Worm (Caenorhabditis elegans) whole organism, young adult: ENCODE measurements around the gene gro-1.
A peak's percentile ranks its signal among the peaks of the same experiment; 100 is the strongest.

Experiments used
- B0035.1 ChIP-seq: sonication (generic microtip); optimal IDR thresholded peaks from 2 replicates; lab custom pipeline; 2016; ENCODE audit warnings: missing genetic modification characterization, mild to moderate bottlenecking, missing compliant biosample characterization, missing genotype, missing genetic modification reagents
- B0336.3 ChIP-seq: fragments of 200-800 bp; sonication (Bioruptor generic); IDR thresholded peaks from 2 replicates; pipeline ENCODE4 v1.3.6; 2022; ENCODE audit warnings: missing genetic modification characterization, missing compliant biosample characterization
- C06A6.2 ChIP-seq: fragments of 200-800 bp; sonication (Bioruptor generic); conservative IDR thresholded peaks from 2 replicates; pipeline ENCODE4 v1.3.6; 2022; ENCODE audit warnings: missing genetic modification characterization, missing compliant biosample characterization
- C17E4.6 ChIP-seq: fragments of 200-800 bp; sonication (Bioruptor generic); IDR thresholded peaks from 2 replicates; pipeline ENCODE4 v1.3.6; 2022; ENCODE audit warnings: missing genetic modification reagents, missing genetic modification characterization, missing compliant biosample characterization
- F23B12.7 ChIP-seq: sonication (generic microtip); optimal IDR thresholded peaks from 2 replicates; lab custom pipeline; 2017; ENCODE audit warnings: missing genetic modification characterization, mild to moderate bottlenecking, missing compliant biosample characterization, antibody characterized with exemption, moderate library complexity; ENCODE audit not compliant: insufficient read depth
- F33H1.4 ChIP-seq: fragments of 200-800 bp; sonication (Bioruptor generic); IDR thresholded peaks from 2 replicates; pipeline ENCODE4 v1.3.6; 2022; ENCODE audit warnings: missing genetic modification reagents, missing genetic modification characterization, missing compliant biosample characterization
- F37B4.10 ChIP-seq: fragments of 200-800 bp; sonication (Bioruptor generic); IDR thresholded peaks from 2 replicates; pipeline ENCODE4 v1.3.6; 2022; ENCODE audit warnings: missing genetic modification characterization, missing compliant biosample characterization
- F39B2.1 ChIP-seq: fragments of 200-800 bp; sonication (Bioruptor generic); IDR thresholded peaks from 2 replicates; pipeline ENCODE4 v1.3.6; 2022; ENCODE audit warnings: missing genetic modification reagents, missing genetic modification characterization, missing compliant biosample characterization
- F55B11.4 ChIP-seq: sonication (generic microtip); optimal IDR thresholded peaks from 2 replicates; lab custom pipeline; 2016; ENCODE audit warnings: missing compliant biosample characterization, missing genetic modification characterization, borderline replicate concordance; ENCODE audit not compliant: insufficient read depth
- T26A5.8 ChIP-seq: sonication (generic microtip); optimal IDR thresholded peaks from 2 replicates; lab custom pipeline; 2016; ENCODE audit warnings: missing genetic modification characterization, missing compliant biosample characterization
- Y53G8AR.9 ChIP-seq: fragments of 200-800 bp; sonication (Bioruptor generic); conservative IDR thresholded peaks from 2 replicates; pipeline ENCODE4 v1.3.6; 2022; ENCODE audit warnings: missing genetic modification reagents, missing genetic modification characterization, missing compliant biosample characterization
- Y56A3A.18 ChIP-seq: fragments of 200-800 bp; sonication (Bioruptor generic); IDR thresholded peaks from 2 replicates; pipeline ENCODE4 v1.3.6; 2022; ENCODE audit warnings: missing genetic modification reagents, missing genetic modification characterization, missing compliant biosample characterization
- Y79H2A.3 ChIP-seq: fragments of 200-800 bp; sonication (Bioruptor generic); conservative IDR thresholded peaks from 2 replicates; pipeline ENCODE4 v1.3.6; 2022; ENCODE audit warnings: missing genetic modification reagents, missing genetic modification characterization, missing compliant biosample characterization
- Y95B8A.8 ChIP-seq: fragments of 200-800 bp; sonication (Bioruptor generic); IDR thresholded peaks from 2 replicates; pipeline ENCODE4 v1.3.6; 2022; ENCODE audit warnings: missing genetic modification reagents, missing genetic modification characterization, missing compliant biosample characterization
- ama-1 ChIP-seq, 3 experiments: fragments of 150-350 bp in 1 of 3; sonication (generic microtip) in 2 of 3; optimal IDR thresholded peaks; 2 replicates each; lab custom pipeline; 2014 to 2018; ENCODE audit warnings: missing biosample characterization in 2 of 3, missing genetic modification characterization in 2 of 3, missing genetic modification reagents in 2 of 3
- athp-1 ChIP-seq: sonication (generic microtip); optimal IDR thresholded peaks from 2 replicates; lab custom pipeline; 2017; ENCODE audit warnings: mild to moderate bottlenecking, missing genetic modification characterization, missing compliant biosample characterization
- attf-3 ChIP-seq: fragments of 200-800 bp; sonication (Bioruptor generic); conservative IDR thresholded peaks from 2 replicates; pipeline ENCODE4 v1.3.6; 2022; ENCODE audit warnings: missing genetic modification reagents, missing genetic modification characterization, missing compliant biosample characterization
- attf-6 ChIP-seq: fragments of 200-800 bp; sonication (Bioruptor generic); IDR thresholded peaks from 2 replicates; pipeline ENCODE4 v1.3.6; 2022; ENCODE audit warnings: missing genetic modification reagents, missing genetic modification characterization, missing compliant biosample characterization
- ceh-100 ChIP-seq: fragments of 200-800 bp; sonication (Bioruptor generic); IDR thresholded peaks from 2 replicates; pipeline ENCODE4 v1.3.6; 2022; ENCODE audit warnings: missing genetic modification reagents, missing genetic modification characterization, missing compliant biosample characterization
- ceh-27 ChIP-seq: fragments of 200-800 bp; sonication (Bioruptor generic); optimal IDR thresholded peaks from 2 replicates; lab custom pipeline; 2018; ENCODE audit warnings: mild to moderate bottlenecking, missing genetic modification characterization, moderate library complexity, missing compliant biosample characterization
- ceh-58 ChIP-seq: fragments of 200-800 bp; sonication (Bioruptor generic); IDR thresholded peaks from 2 replicates; pipeline ENCODE4 v1.3.6; 2022; ENCODE audit warnings: missing genetic modification characterization, missing compliant biosample characterization
- ceh-79 ChIP-seq: sonication (generic microtip); optimal IDR thresholded peaks from 2 replicates; lab custom pipeline; 2017; ENCODE audit warnings: mild to moderate bottlenecking, missing genetic modification characterization, missing compliant biosample characterization
- dox-1 ChIP-seq: fragments of 200-800 bp; sonication (Bioruptor generic); IDR thresholded peaks from 2 replicates; pipeline ENCODE4 v1.3.6; 2022; ENCODE audit warnings: missing genetic modification reagents, missing genetic modification characterization, missing compliant biosample characterization
- dpff-1 ChIP-seq: sonication (generic microtip); optimal IDR thresholded peaks from 2 replicates; lab custom pipeline; 2017; ENCODE audit warnings: mild to moderate bottlenecking, missing genetic modification characterization, missing compliant biosample characterization
- egrh-3 ChIP-seq: fragments of 200-800 bp; sonication (Bioruptor generic); IDR thresholded peaks from 2 replicates; pipeline ENCODE4 v1.3.6; 2022; ENCODE audit warnings: missing genetic modification reagents, missing genetic modification characterization, missing compliant biosample characterization
- ets-4 ChIP-seq: fragments of 200-800 bp; sonication (Bioruptor generic); optimal IDR thresholded peaks from 2 replicates; lab custom pipeline; 2018; ENCODE audit warnings: mild to moderate bottlenecking, missing genetic modification characterization, missing compliant biosample characterization
- fkh-3 ChIP-seq: sonication (generic microtip); optimal IDR thresholded peaks from 2 replicates; lab custom pipeline; 2016; ENCODE audit warnings: mild to moderate bottlenecking, missing genetic modification characterization, missing compliant biosample characterization
- gei-17 ChIP-seq: fragments of 200-800 bp; sonication (Bioruptor generic); optimal IDR thresholded peaks from 2 replicates; lab custom pipeline; 2018; ENCODE audit warnings: mild to moderate bottlenecking, missing genetic modification characterization, missing compliant biosample characterization
- hmg-1.2 ChIP-seq: fragments of 200-800 bp; sonication (Bioruptor generic); IDR thresholded peaks from 2 replicates; pipeline ENCODE4 v1.3.6; 2022; ENCODE audit warnings: missing genetic modification reagents, missing genetic modification characterization, missing compliant biosample characterization
- hsf-1 ChIP-seq: fragments of 200-800 bp; sonication (Bioruptor generic); IDR thresholded peaks from 2 replicates; pipeline ENCODE4 v1.3.6; 2022; ENCODE audit warnings: missing genetic modification reagents, missing genetic modification characterization, missing compliant biosample characterization
- let-526 ChIP-seq: fragments of 200-800 bp; sonication (Bioruptor generic); IDR thresholded peaks from 2 replicates; pipeline ENCODE4 v1.3.6; 2022; ENCODE audit warnings: missing genetic modification reagents, missing genetic modification characterization, missing compliant biosample characterization
- let-607 ChIP-seq, 2 experiments: fragments of 200-800 bp in 1 of 2; sonication (Bioruptor generic) in 1 of 2; sonication (generic microtip) in 1 of 2; optimal IDR thresholded peaks; 2 replicates each; lab custom pipeline; 2016 to 2018; ENCODE audit warnings: mild to moderate bottlenecking in 2 of 2, missing compliant biosample characterization in 2 of 2, missing genetic modification characterization in 2 of 2, moderate library complexity in 2 of 2, missing genotype in 1 of 2
- lin-26 ChIP-seq: fragments of 200-800 bp; sonication (Bioruptor generic); IDR thresholded peaks from 2 replicates; pipeline ENCODE4 v1.3.6; 2022; ENCODE audit warnings: missing genetic modification reagents, missing genetic modification characterization, missing compliant biosample characterization
- lin-35 ChIP-seq, 3 experiments: fragments of 150-350 bp in 2 of 3; sonication (generic microtip) in 1 of 3; optimal IDR thresholded peaks; 2 replicates each; lab custom pipeline; 2014 to 2018; ENCODE audit warnings: missing biosample characterization in 3 of 3, missing genetic modification characterization in 3 of 3, missing genetic modification reagents in 3 of 3
- lin-54 ChIP-seq: fragments of 200-800 bp; sonication (Bioruptor generic); optimal IDR thresholded peaks from 2 replicates; lab custom pipeline; 2018; ENCODE audit warnings: mild to moderate bottlenecking, missing genetic modification characterization, missing compliant biosample characterization
- lir-1 ChIP-seq: fragments of 200-800 bp; sonication (Bioruptor generic); conservative IDR thresholded peaks from 2 replicates; pipeline ENCODE4 v1.3.6; 2022; ENCODE audit warnings: missing genetic modification reagents, missing genetic modification characterization, missing compliant biosample characterization
- lsy-27 ChIP-seq: sonication (generic microtip); optimal IDR thresholded peaks from 2 replicates; lab custom pipeline; 2017; ENCODE audit warnings: missing genetic modification characterization, mild to moderate bottlenecking, missing compliant biosample characterization, antibody characterized with exemption, missing genotype, borderline replicate concordance; ENCODE audit not compliant: insufficient read depth
- madf-6 ChIP-seq: fragments of 200-800 bp; sonication (Bioruptor generic); IDR thresholded peaks from 2 replicates; pipeline ENCODE4 v1.3.6; 2022; ENCODE audit warnings: missing genetic modification reagents, missing genetic modification characterization, missing compliant biosample characterization
- madf-8 ChIP-seq: fragments of 200-800 bp; sonication (Bioruptor generic); conservative IDR thresholded peaks from 2 replicates; pipeline ENCODE4 v1.3.6; 2022; ENCODE audit warnings: missing genetic modification reagents, missing genetic modification characterization, missing compliant biosample characterization
- mcd-1 ChIP-seq: fragments of 200-800 bp; sonication (Bioruptor generic); IDR thresholded peaks from 2 replicates; pipeline ENCODE4 v1.3.6; 2022; ENCODE audit warnings: missing genetic modification reagents, missing genetic modification characterization, missing compliant biosample characterization
- mxl-1 ChIP-seq: sonication (generic microtip); optimal IDR thresholded peaks from 2 replicates; lab custom pipeline; 2016; ENCODE audit warnings: missing genetic modification characterization, missing compliant biosample characterization
- nfya-1 ChIP-seq: sonication (generic microtip); optimal IDR thresholded peaks from 2 replicates; lab custom pipeline; 2017; ENCODE audit warnings: antibody characterized with exemption, missing compliant biosample characterization, missing genetic modification characterization, borderline replicate concordance; ENCODE audit not compliant: insufficient read depth
- rcor-1 ChIP-seq: fragments of 200-800 bp; sonication (Bioruptor generic); IDR thresholded peaks from 2 replicates; pipeline ENCODE4 v1.3.6; 2022; ENCODE audit warnings: missing genetic modification reagents, missing genetic modification characterization, missing compliant biosample characterization
- snpc-3.4 ChIP-seq: sonication (generic microtip); optimal IDR thresholded peaks from 2 replicates; lab custom pipeline; 2017; ENCODE audit warnings: missing genetic modification characterization, mild to moderate bottlenecking, missing compliant biosample characterization, antibody characterized with exemption, moderate library complexity, missing genotype, missing genetic modification reagents
- xnd-1 ChIP-seq: sonication (generic microtip); optimal IDR thresholded peaks from 2 replicates; lab custom pipeline; 2016; ENCODE audit warnings: missing genotype, missing genetic modification reagents, missing genetic modification characterization, missing compliant biosample characterization
- ztf-18 ChIP-seq: sonication (generic microtip); optimal IDR thresholded peaks from 2 replicates; lab custom pipeline; 2016; ENCODE audit warnings: missing genotype, mild to moderate bottlenecking, missing genetic modification characterization, missing compliant biosample characterization
- ztf-26 ChIP-seq: sonication (generic microtip); optimal IDR thresholded peaks from 2 replicates; lab custom pipeline; 2017; ENCODE audit warnings: missing genetic modification characterization, missing compliant biosample characterization

The gro-1 gene

DNA sequence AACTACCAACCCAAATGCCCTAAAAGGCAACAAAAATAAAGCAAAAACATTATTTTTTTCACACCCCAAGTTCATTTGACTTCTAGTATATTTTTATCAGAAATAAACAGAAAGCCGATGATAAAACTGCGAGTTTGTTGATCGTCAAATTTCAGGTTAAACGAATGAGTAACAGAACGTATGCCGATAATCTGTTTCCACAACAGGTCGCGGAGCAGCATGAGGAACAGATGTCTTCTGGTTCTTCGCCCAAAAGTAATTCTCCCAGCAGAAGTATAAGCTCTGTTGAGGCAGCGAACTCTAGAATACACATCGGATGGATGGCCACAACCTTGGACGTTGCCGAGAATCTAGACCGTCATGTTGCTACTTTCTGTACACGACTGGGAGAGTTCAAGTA is 34.5 kb upstream of the gro-1 start, which contains the start of gene prmt-5:
TSS of gene prmt-5 (plus strand) at position 141 of the 400 bp plus-strand sequence.
- peak; percentile 52; the same call in 1 of the 2 replicates for TF ChIP-seq rcor-1 (GFP tag; lab: Robert Waterston, UW)
- TF ChIP-seq ztf-18: peak; percentile 40
- peak; percentile 44; the same call in 1 of the 2 replicates for TF ChIP-seq hmg-1.2 (GFP tag; lab: Robert Waterston, UW)
- peak; percentile 76 for TF ChIP-seq B0035.1 (tag; lab: Kevin White, UChicago)
- TF ChIP-seq lin-54 (GFP tag; lab: Kevin White, UChicago): peak; percentile 68
- TF ChIP-seq ztf-26 (tag; lab: Kevin White, UChicago): peak; percentile 61
- peak; percentile 85 for TF ChIP-seq Y53G8AR.9
- no peak for TF ChIP-seq mxl-1
- no peak for TF ChIP-seq attf-3
- TF ChIP-seq gei-17 (GFP tag; lab: Kevin White, UChicago): no peak
- peak; percentile 64 for TF ChIP-seq mcd-1
- peak; percentile 79; the same call in 1 of the 2 replicates for TF ChIP-seq Y95B8A.8
- peak; percentile 64; the same call in 1 of the 2 replicates for TF ChIP-seq F39B2.1 (GFP tag; lab: Robert Waterston, UW)
- peak; percentile 27; the same call in 1 of the 2 replicates for TF ChIP-seq F33H1.4
- peak; percentile 66; the same call in 1 of the 2 replicates for TF ChIP-seq hsf-1 (GFP tag; lab: Robert Waterston, UW)
- TF ChIP-seq ceh-58 (GFP tag; lab: Robert Waterston, UW): no peak
- no peak for TF ChIP-seq nfya-1 (tag; lab: Kevin White, UChicago)
- TF ChIP-seq snpc-3.4 (tag; lab: Kevin White, UChicago): peak; percentile 62
- TF ChIP-seq B0336.3 (GFP tag; lab: Robert Waterston, UW): peak; percentile 96
- TF ChIP-seq fkh-3 (tag; lab: Kevin White, UChicago): peak; percentile 95
- TF ChIP-seq F55B11.4 (tag; lab: Kevin White, UChicago): no peak
- no peak for TF ChIP-seq F23B12.7
- peak; percentile 78 for TF ChIP-seq let-526 (GFP tag; lab: Robert Waterston, UW)
- TF ChIP-seq C06A6.2: no peak; the same call in 1 of the 2 replicates
- TF ChIP-seq athp-1: peak; percentile 91
- TF ChIP-seq egrh-3 (GFP tag; lab: Robert Waterston, UW): no peak
- peak; percentile 95 for TF ChIP-seq dpff-1
- peak; percentile 59 for TF ChIP-seq dox-1
- peak in 1 of 3 experiments; percentile 22 for TF ChIP-seq lin-35 (GFP tag; optimal IDR thresholded peaks at IDR 0.05; lab: Kevin White, UChicago)
- TF ChIP-seq lsy-27 (tag; lab: Kevin White, UChicago): no peak
- no peak for TF ChIP-seq madf-8 (GFP tag; lab: Robert Waterston, UW)
- TF ChIP-seq lin-26 (GFP tag; lab: Robert Waterston, UW): 0 out of 2 replicates have a peak, but pooled peaks have one; percentile 53
- peak; percentile 9 for TF ChIP-seq ets-4 (GFP tag; lab: Kevin White, UChicago)
- peak; percentile 90 for TF ChIP-seq ceh-79
- TF ChIP-seq lir-1 (GFP tag; lab: Robert Waterston, UW): no peak
- 0 out of 2 replicates have a peak, but pooled peaks have one; percentile 34 for TF ChIP-seq Y79H2A.3 (GFP tag; lab: Robert Waterston, UW)
- TF ChIP-seq ama-1 (optimal IDR thresholded peaks at IDR 0.05; lab: Kevin White, UChicago): peak; percentile 91
- TF ChIP-seq ama-1 (GFP tag; optimal IDR thresholded peaks at IDR 0.05; lab: Kevin White, UChicago): peak; percentile 56 to 61
- TF ChIP-seq C17E4.6 (GFP tag; lab: Robert Waterston, UW): no peak
- TF ChIP-seq ceh-27 (GFP tag; lab: Kevin White, UChicago): peak; percentile 12
- TF ChIP-seq Y56A3A.18: peak; percentile 85
- TF ChIP-seq attf-6 (GFP tag; lab: Robert Waterston, UW): peak; percentile 75; the same call in 1 of the 2 replicates
- TF ChIP-seq T26A5.8 (tag; lab: Kevin White, UChicago): peak; percentile 36
- TF ChIP-seq xnd-1: peak; percentile 43
- no peak for TF ChIP-seq F37B4.10 (GFP tag; lab: Robert Waterston, UW)
- peak; percentile 84 for TF ChIP-seq madf-6
- TF ChIP-seq ceh-100 (GFP tag; lab: Robert Waterston, UW): peak; percentile 56
- TF ChIP-seq let-607 (tag; optimal IDR thresholded peaks at IDR 0.05; lab: Kevin White, UChicago): peak; percentile 46 to 51
